Fruit fly (Drosophila melanogaster) whole organism, embryonic: ENCODE measurements around the gene CG16964.

Experiments
- Asciz ChIP-seq: fragments of 200-800 bp; sonication (Bioruptor generic); optimal IDR thresholded peaks from 2 replicates; lab custom pipeline; 2017; ENCODE audit warnings: missing biosample characterization, mild to moderate bottlenecking, missing genetic modification characterization, missing genetic modification reagents
- Atf6 ChIP-seq: fragments of 200-800 bp; sonication (Bioruptor generic); IDR thresholded peaks from 2 replicates; pipeline ENCODE4 v1.3.6; 2022; ENCODE audit warnings: missing biosample characterization, missing genetic modification characterization
- CG1024 ChIP-seq: fragments of 200-800 bp; sonication (Bioruptor generic); IDR thresholded peaks from 2 replicates; pipeline ENCODE4 v1.3.6; 2022; ENCODE audit warnings: missing biosample characterization, missing genetic modification characterization
- CG10654 ChIP-seq: fragments of 200-800 bp; sonication (Bioruptor generic); optimal IDR thresholded peaks from 2 replicates; lab custom pipeline; 2016; ENCODE audit warnings: missing biosample characterization, missing genetic modification characterization
- CG12659 ChIP-seq: fragments of 200-800 bp; sonication (Bioruptor generic); optimal IDR thresholded peaks from 3 replicates; lab custom pipeline; 2017; ENCODE audit warnings: mild to moderate bottlenecking, missing biosample characterization, missing genetic modification reagents, missing genetic modification characterization
- CG13287 ChIP-seq: fragments of 200-800 bp; sonication (Bioruptor generic); IDR thresholded peaks from 2 replicates; pipeline ENCODE4 v1.3.6; 2022; ENCODE audit warnings: missing biosample characterization, missing genetic modification characterization; ENCODE audit not compliant: partially characterized antibody
- CG14710 ChIP-seq: fragments of 200-800 bp; sonication (Bioruptor generic); optimal IDR thresholded peaks from 3 replicates; lab custom pipeline; 2019; ENCODE audit warnings: missing biosample characterization, mild to moderate bottlenecking, missing genetic modification characterization, moderate library complexity
- CG15514 ChIP-seq: fragments of 200-800 bp; sonication (Bioruptor generic); optimal IDR thresholded peaks from 3 replicates; lab custom pipeline; 2017; ENCODE audit warnings: missing biosample characterization, missing genetic modification characterization, mild to moderate bottlenecking, moderate library complexity, missing genetic modification reagents
- CG17829 ChIP-seq: fragments of 200-800 bp; optimal IDR thresholded peaks from 2 replicates; lab custom pipeline; 2019; ENCODE audit warnings: missing biosample characterization, mild to moderate bottlenecking, missing genetic modification characterization, moderate library complexity
- CG2129 ChIP-seq: fragments of 200-800 bp; sonication (Bioruptor generic); IDR thresholded peaks from 2 replicates; pipeline ENCODE4 v1.3.6; 2022; ENCODE audit warnings: missing biosample characterization, missing genetic modification characterization; ENCODE audit not compliant: partially characterized antibody
- CG2678 ChIP-seq: fragments of 200-800 bp; sonication (Bioruptor generic); optimal IDR thresholded peaks from 3 replicates; lab custom pipeline; 2019; ENCODE audit warnings: missing biosample characterization, mild to moderate bottlenecking, missing genetic modification characterization, moderate library complexity
- CG30020 ChIP-seq: fragments of 200-800 bp; optimal IDR thresholded peaks from 2 replicates; lab custom pipeline; 2019; ENCODE audit warnings: missing biosample characterization, mild to moderate bottlenecking, missing genetic modification characterization, moderate library complexity
- CG31365 ChIP-seq: fragments of 200-800 bp; sonication (Bioruptor generic); optimal IDR thresholded peaks from 2 replicates; lab custom pipeline; 2018; ENCODE audit warnings: missing biosample characterization, mild to moderate bottlenecking, missing genetic modification characterization
- CG8089 ChIP-seq: fragments of 200-800 bp; sonication (Bioruptor generic); optimal IDR thresholded peaks from 3 replicates; lab custom pipeline; 2016; ENCODE audit warnings: missing biosample characterization, missing genetic modification characterization
- CG8290 ChIP-seq, 3 experiments: fragments of 200-800 bp; sonication (Bioruptor generic); optimal IDR thresholded peaks; 2 replicates each; lab custom pipeline; 2016 to 2019; ENCODE audit warnings: missing biosample characterization in 3 of 3, missing genetic modification characterization in 3 of 3, mild to moderate bottlenecking in 2 of 3, moderate library complexity in 1 of 3
- CG8924 ChIP-seq: fragments of 200-800 bp; optimal IDR thresholded peaks from 3 replicates; lab custom pipeline; 2019; ENCODE audit warnings: missing biosample characterization, mild to moderate bottlenecking, missing genetic modification characterization, moderate library complexity
- Camta ChIP-seq: fragments of 200-800 bp; sonication (Bioruptor generic); optimal IDR thresholded peaks from 2 replicates; lab custom pipeline; 2016; ENCODE audit warnings: missing biosample characterization, missing genetic modification characterization
- NK7.1 ChIP-seq: fragments of 200-800 bp; sonication (Bioruptor generic); optimal IDR thresholded peaks from 3 replicates; lab custom pipeline; 2016; ENCODE audit warnings: missing biosample characterization, missing genetic modification characterization
- NfI ChIP-seq: fragments of 200-800 bp; sonication (Bioruptor generic); optimal IDR thresholded peaks from 3 replicates; lab custom pipeline; 2018; ENCODE audit warnings: missing biosample characterization, mild to moderate bottlenecking, missing genetic modification characterization, moderate library complexity
- Sin3A ChIP-seq: fragments of >200 bp; optimal IDR thresholded peaks from 2 replicates; lab custom pipeline; 2018
- Tbp ChIP-seq: fragments of >200 bp; optimal IDR thresholded peaks from 2 replicates; lab custom pipeline; 2018; ENCODE audit warnings: missing biosample characterization, missing genetic modification characterization
- Trl ChIP-seq, 3 experiments: fragments of >200 bp in 2 of 3; fragments of 200-800 bp in 1 of 3; sonication (Bioruptor generic) in 1 of 3; optimal IDR thresholded peaks; 2 replicates in 1 of 3; 3 replicates in 2 of 3; lab custom pipeline; 2016 to 2017; ENCODE audit warnings: missing biosample characterization in 1 of 3, missing genetic modification characterization in 1 of 3
- ab ChIP-seq: fragments of 200-800 bp; sonication (Bioruptor generic); optimal IDR thresholded peaks from 2 replicates; lab custom pipeline; 2016; ENCODE audit warnings: missing biosample characterization, missing genetic modification characterization
- bcd ChIP-seq: fragments of 200-800 bp; sonication (Bioruptor generic); optimal IDR thresholded peaks from 2 replicates; lab custom pipeline; 2017; ENCODE audit warnings: missing biosample characterization, mild to moderate bottlenecking, missing genetic modification characterization
- cato ChIP-seq: fragments of 200-800 bp; sonication (Bioruptor generic); optimal IDR thresholded peaks from 2 replicates; lab custom pipeline; 2016; ENCODE audit warnings: missing biosample characterization, missing genetic modification characterization, borderline replicate concordance
- caup ChIP-seq: fragments of 200-800 bp; sonication (Bioruptor generic); optimal IDR thresholded peaks from 3 replicates; lab custom pipeline; 2017; ENCODE audit warnings: missing biosample characterization, mild to moderate bottlenecking, missing genetic modification characterization, moderate library complexity; ENCODE audit not compliant: severe bottlenecking
- crol ChIP-seq: fragments of 200-800 bp; sonication (Bioruptor generic); IDR thresholded peaks from 2 replicates; pipeline ENCODE4 v1.3.6; 2022; ENCODE audit warnings: missing biosample characterization, missing genetic modification characterization
- da ChIP-seq: fragments of 200-800 bp; sonication (Bioruptor generic); optimal IDR thresholded peaks from 2 replicates; lab custom pipeline; 2016; ENCODE audit warnings: missing biosample characterization, missing genetic modification characterization
- danr ChIP-seq: fragments of 200-800 bp; sonication (Bioruptor generic); IDR thresholded peaks from 2 replicates; pipeline ENCODE4 v1.3.6; 2022; ENCODE audit warnings: missing biosample characterization, missing genetic modification characterization
- dm ChIP-seq: fragments of 200-800 bp; sonication (Bioruptor generic); optimal IDR thresholded peaks from 3 replicates; lab custom pipeline; 2016; ENCODE audit warnings: missing biosample characterization, missing genetic modification characterization
- dmrt99B ChIP-seq: fragments of 200-800 bp; sonication (Bioruptor generic); optimal IDR thresholded peaks from 2 replicates; lab custom pipeline; 2018; ENCODE audit warnings: missing biosample characterization, mild to moderate bottlenecking, missing genetic modification characterization, moderate library complexity
- insv ChIP-seq, 2 experiments: fragments of 200-800 bp; sonication (Bioruptor generic); optimal IDR thresholded peaks; 3 replicates each; lab custom pipeline; 2016 to 2018; ENCODE audit warnings: missing biosample characterization in 2 of 2, missing genetic modification characterization in 2 of 2
- inv ChIP-seq: fragments of 200-800 bp; sonication (Bioruptor generic); IDR thresholded peaks from 2 replicates; pipeline ENCODE4 v1.3.6; 2022; ENCODE audit warnings: missing biosample characterization, missing genetic modification characterization; ENCODE audit not compliant: partially characterized antibody
- kay ChIP-seq: fragments of 200-800 bp; sonication (Bioruptor generic); optimal IDR thresholded peaks from 2 replicates; lab custom pipeline; 2016; ENCODE audit warnings: missing biosample characterization, missing genetic modification characterization
- lab ChIP-seq: fragments of 200-800 bp; sonication (Bioruptor generic); optimal IDR thresholded peaks from 3 replicates; lab custom pipeline; 2017; ENCODE audit warnings: missing biosample characterization, missing genetic modification characterization, mild to moderate bottlenecking, moderate library complexity, missing genetic modification reagents
- lola ChIP-seq, 3 experiments: fragments of >200 bp in 2 of 3; fragments of 200-800 bp in 1 of 3; sonication (Bioruptor generic) in 1 of 3; optimal IDR thresholded peaks; 2 replicates each; lab custom pipeline; 2017 to 2019; ENCODE audit warnings: missing biosample characterization in 3 of 3, missing genetic modification characterization in 3 of 3, mild to moderate bottlenecking in 1 of 3, moderate library complexity in 1 of 3
- mirr ChIP-seq: fragments of 200-800 bp; sonication (Bioruptor generic); optimal IDR thresholded peaks from 3 replicates; lab custom pipeline; 2018; ENCODE audit warnings: missing biosample characterization, mild to moderate bottlenecking, missing genetic modification characterization
- mld ChIP-seq: fragments of 200-800 bp; sonication (Bioruptor generic); IDR thresholded peaks from 3 replicates; pipeline ENCODE4 v1.3.6; 2022; ENCODE audit warnings: missing biosample characterization, missing genetic modification characterization; ENCODE audit not compliant: partially characterized antibody
- p53 ChIP-seq: fragments of 200-800 bp; sonication (Bioruptor generic); optimal IDR thresholded peaks from 2 replicates; lab custom pipeline; 2016; ENCODE audit warnings: missing biosample characterization, missing genetic modification characterization
- ranshi ChIP-seq: fragments of 200-800 bp; sonication (Bioruptor generic); IDR thresholded peaks from 2 replicates; pipeline ENCODE4 v1.3.6; 2022; ENCODE audit warnings: missing biosample characterization, missing genetic modification characterization
- sc ChIP-seq, 3 experiments: fragments of >200 bp in 2 of 3; fragments of 200-800 bp in 1 of 3; sonication (Bioruptor generic) in 1 of 3; optimal IDR thresholded peaks; 2 replicates in 2 of 3; 3 replicates in 1 of 3; lab custom pipeline; 2017; ENCODE audit warnings: mild to moderate bottlenecking in 1 of 3, missing biosample characterization in 1 of 3, missing genetic modification characterization in 1 of 3, missing genetic modification reagents in 1 of 3
- sd ChIP-seq: fragments of 200-800 bp; sonication (Bioruptor generic); optimal IDR thresholded peaks from 3 replicates; lab custom pipeline; 2018; ENCODE audit warnings: missing biosample characterization, mild to moderate bottlenecking, missing genetic modification characterization, moderate library complexity
- seq ChIP-seq: fragments of 200-800 bp; sonication (Bioruptor generic); IDR thresholded peaks from 2 replicates; pipeline ENCODE4 v1.3.6; 2022; ENCODE audit warnings: missing biosample characterization, missing genetic modification characterization
- so ChIP-seq: fragments of 200-800 bp; sonication (Bioruptor generic); IDR thresholded peaks from 3 replicates; pipeline ENCODE4 v1.3.6; 2022; ENCODE audit warnings: missing biosample characterization, missing genetic modification characterization
- sr ChIP-seq: fragments of 200-800 bp; sonication (Bioruptor generic); IDR thresholded peaks from 3 replicates; pipeline ENCODE4 v1.3.6; 2022; ENCODE audit warnings: missing biosample characterization, missing genetic modification characterization
- tll ChIP-seq, 2 experiments: fragments of 200-800 bp in 1 of 2; fragments of >200 bp in 1 of 2; sonication (Bioruptor generic) in 1 of 2; optimal IDR thresholded peaks; 2 replicates each; lab custom pipeline; 2017 to 2019; ENCODE audit warnings: missing biosample characterization in 2 of 2, missing genetic modification characterization in 2 of 2, mild to moderate bottlenecking in 1 of 2, moderate library complexity in 1 of 2
- tup ChIP-seq: fragments of 200-800 bp; sonication (Bioruptor generic); optimal IDR thresholded peaks from 2 replicates; lab custom pipeline; 2016; ENCODE audit warnings: missing biosample characterization, mild to moderate bottlenecking, missing genetic modification characterization, moderate library complexity

The CG16964 gene

DNA sequence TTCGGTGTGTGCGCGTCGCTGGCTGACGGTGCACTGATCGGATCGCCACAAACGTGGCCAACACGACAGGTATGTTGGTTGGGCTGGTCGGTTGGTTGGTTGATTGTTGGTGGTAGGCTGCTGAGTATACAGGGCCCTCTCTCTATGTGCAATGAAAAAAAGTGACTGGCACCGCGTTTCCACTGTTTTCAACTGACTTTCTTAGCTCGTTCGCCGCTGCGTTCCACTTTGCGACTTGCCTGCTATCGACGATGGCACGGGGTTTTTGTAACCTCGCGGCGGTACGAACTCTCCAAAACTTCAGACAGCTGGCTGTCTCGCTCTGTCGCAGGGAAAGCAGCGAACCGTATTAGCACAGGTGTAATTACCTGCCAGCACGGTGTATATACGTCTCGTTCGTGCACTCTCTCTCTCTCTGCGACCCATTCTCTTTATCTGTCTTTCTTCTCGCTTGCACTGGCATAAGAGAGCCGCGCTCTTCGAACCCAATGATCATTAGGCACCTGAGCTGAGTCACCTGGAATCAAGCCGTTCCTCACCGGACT, 23.2 kb downstream of the CG16964 start (continued):
- TF ChIP-seq mld (no peak), so (no peak), Trl (optimal IDR thresholded peaks at IDR 0.05; lab: Kevin White, UChicago) (peak; percentile 88 to 94), Trl (GFP tag; optimal IDR thresholded peaks at IDR 0.05; lab: Kevin White, UChicago) (peak; percentile 55), CG30020 (tag; lab: Kevin White, UChicago) (no peak), NK7.1 (GFP tag; lab: Kevin White, UChicago) (no peak), CG2678 (tag; lab: Kevin White, UChicago) (peak; percentile 19), CG2129 (GFP tag; lab: Robert Waterston, UW) (no peak), bcd (peak; percentile 5), caup (GFP tag; lab: Kevin White, UChicago) (peak; percentile 58), lab (GFP tag; lab: Kevin White, UChicago) (peak; percentile 62), sc (optimal IDR thresholded peaks at IDR 0.05; lab: Kevin White, UChicago) (no peak), sc (GFP tag; optimal IDR thresholded peaks at IDR 0.05; lab: Kevin White, UChicago) (peak; percentile 19), cato (GFP tag; lab: Kevin White, UChicago) (no peak), CG15514 (GFP tag; lab: Kevin White, UChicago) (no peak), CG17829 (tag; lab: Kevin White, UChicago) (peak; percentile 1), sr (GFP tag; lab: Robert Waterston, UW) (no peak), ab (peak; percentile 36), ranshi (no peak), Asciz (GFP tag; lab: Kevin White, UChicago) (no peak), dmrt99B (peak; percentile 8), CG12659 (peak; percentile 40), CG8924 (tag; lab: Kevin White, UChicago) (peak; percentile 47), danr (GFP tag; lab: Robert Waterston, UW) (no peak), tll (GFP tag; optimal IDR thresholded peaks at IDR 0.05; lab: Kevin White, UChicago) (peak in 1 of 2 experiments; percentile 77), tup (GFP tag; lab: Kevin White, UChicago) (no peak), CG10654 (GFP tag; lab: Kevin White, UChicago) (no peak), Camta (peak; percentile 11), mirr (GFP tag; lab: Kevin White, UChicago) (peak; percentile 67), CG13287 (GFP tag; lab: Robert Waterston, UW) (peak; percentile 33; the same call in 1 of the 2 replicates), da (peak; percentile 9), inv (GFP tag; lab: Robert Waterston, UW) (no peak; the same call in 1 of the 2 replicates), lola (GFP tag; optimal IDR thresholded peaks at IDR 0.05; lab: Kevin White, UChicago) (no peak), Atf6 (GFP tag; lab: Robert Waterston, UW) (peak; percentile 55), Sin3A (lab: Kevin White, UChicago) (no peak), CG14710 (tag; lab: Kevin White, UChicago) (no peak), seq (GFP tag; lab: Robert Waterston, UW) (peak; percentile 38; the same call in 1 of the 2 replicates), p53 (GFP tag; lab: Kevin White, UChicago) (no peak), insv (GFP tag; optimal IDR thresholded peaks at IDR 0.05; lab: Kevin White, UChicago) (peak in 1 of 2 experiments; percentile 51), CG31365 (tag; lab: Kevin White, UChicago) (no peak), CG8290 (GFP tag; optimal IDR thresholded peaks at IDR 0.05; lab: Kevin White, UChicago) (no peak), CG8290 (tag; optimal IDR thresholded peaks at IDR 0.05; lab: Kevin White, UChicago) (peak in 1 of 2 experiments; percentile 65), CG8089 (GFP tag; lab: Kevin White, UChicago) (no peak), kay (peak; percentile 45), sd (tag; lab: Kevin White, UChicago) (peak; percentile 17), Tbp (GFP tag; lab: Kevin White, UChicago) (no peak), dm (GFP tag; lab: Kevin White, UChicago) (peak; percentile 28), NfI (no peak), crol (GFP tag; lab: Robert Waterston, UW) (peak; percentile 48), CG1024 (GFP tag; lab: Robert Waterston, UW) (peak; percentile 25; the same call in 1 of the 2 replicates)
